Worm (Caenorhabditis elegans) whole organism, mixed stage, embryonic: ENCODE measurements around the gene K11H12.6.

Source experiments
- M03D4.4 ChIP-seq: sonication (generic microtip); optimal IDR thresholded peaks from 2 replicates; lab custom pipeline; 2017; ENCODE audit warnings: mild to moderate bottlenecking, missing genetic modification characterization, missing compliant biosample characterization
- hlh-1 ChIP-seq: fragments of 150-350 bp; optimal IDR thresholded peaks from 2 replicates; lab custom pipeline; 2014; ENCODE audit warnings: missing biosample characterization, missing genetic modification reagents, missing genetic modification characterization
- lin-13 ChIP-seq: fragments of 150-350 bp; optimal IDR thresholded peaks from 2 replicates; lab custom pipeline; 2014; ENCODE audit warnings: missing biosample characterization, missing genetic modification characterization
- nhr-237 ChIP-seq: fragments of 150-350 bp; optimal IDR thresholded peaks from 2 replicates; lab custom pipeline; 2014; ENCODE audit warnings: missing biosample characterization, missing genetic modification characterization
- snpc-4 ChIP-seq: fragments of 150-350 bp; optimal IDR thresholded peaks from 2 replicates; lab custom pipeline; 2014; ENCODE audit warnings: missing biosample characterization, missing genetic modification characterization

- TF ChIP-seq nhr-237 (tag; lab: Kevin White, UChicago) = no peak
- TF ChIP-seq snpc-4 = no peak
- TF ChIP-seq M03D4.4 = no peak
- TF ChIP-seq hlh-1 (tag; lab: Kevin White, UChicago) = no peak
- TF ChIP-seq lin-13 (tag; lab: Kevin White, UChicago) = no peak
Measured at ce11 chrIV:653138-653848, 13.8 kb upstream of the K11H12.6 start, which contains the start of gene K11H12.1.
